Worm (Caenorhabditis elegans): ENCODE results near the gene C47D12.5.

Gene C47D12.5

ce11 chrII:11685177-11685576 lies at the start of gene C47D12.5:
Gene C47D12.5 (minus strand): TSS chrII:11685277.
- TF ChIP-seq elt-1 (tag; optimal IDR thresholded peaks at IDR 0.05) (no peak), elt-3 (tag; optimal IDR thresholded peaks at IDR 0.05) (no peak), dmd-4 (tag; optimal IDR thresholded peaks at IDR 0.05) (no peak), blmp-1 (tag; optimal IDR thresholded peaks at IDR 0.05; ENCODE audit: insufficient read depth) (no peak), mdl-1 (tag; optimal IDR thresholded peaks at IDR 0.05) (no peak), unc-55 (GFP tag; optimal IDR thresholded peaks at IDR 0.05) (no peak), ceh-82 (tag; optimal IDR thresholded peaks at IDR 0.05) (no peak), skn-1 (tag; optimal IDR thresholded peaks at IDR 0.05) (no peak), nhr-129 (tag; optimal IDR thresholded peaks at IDR 0.05) (no peak)

- TF ChIP-seq lin-39 (tag; optimal IDR thresholded peaks at IDR 0.05) (no peak), elt-1 (tag; optimal IDR thresholded peaks at IDR 0.05) (peak; percentile 11), ama-1 (optimal IDR thresholded peaks at IDR 0.05) (no peak)
Measured at ce11 chrII:11733850-11734249, 48.8 kb upstream of the C47D12.5 start.

ce11 chrII:11732513-11732912 lies 47.4 kb upstream of the C47D12.5 start, which contains the start of gene F13D12.8:
Gene F13D12.8 (minus strand): TSS chrII:11732594.
- peak; percentile 37 for TF ChIP-seq snpc-4 (tag; optimal IDR thresholded peaks at IDR 0.05)
- TF ChIP-seq ztf-11 (tag; optimal IDR thresholded peaks at IDR 0.05), result no peak
- TF ChIP-seq unc-55 (GFP tag; optimal IDR thresholded peaks at IDR 0.05), result peak; percentile 1
- TF ChIP-seq lsy-2 (tag; optimal IDR thresholded peaks at IDR 0.05), result peak in 1 of 2 experiments; percentile 1

ce11 chrII:11731174-11731724 lies 46.2 kb upstream of the C47D12.5 start:
- no peak for TF ChIP-seq elt-1 (tag; optimal IDR thresholded peaks at IDR 0.05)
- TF ChIP-seq unc-62 (GFP tag; optimal IDR thresholded peaks at IDR 0.05), result no peak
- TF ChIP-seq blmp-1 (tag; optimal IDR thresholded peaks at IDR 0.05; ENCODE audit: insufficient read depth), result no peak
- TF ChIP-seq egl-27 (tag; optimal IDR thresholded peaks at IDR 0.05), result no peak
- TF ChIP-seq nhr-129 (tag; optimal IDR thresholded peaks at IDR 0.05), result peak; percentile 52
- peak; percentile 26 for TF ChIP-seq F13H6.1 (tag; optimal IDR thresholded peaks at IDR 0.05)
- no peak for TF ChIP-seq nhr-6 (tag; optimal IDR thresholded peaks at IDR 0.05)
- TF ChIP-seq skn-1 (tag; optimal IDR thresholded peaks at IDR 0.05), result no peak
- no peak for TF ChIP-seq dmd-4 (tag; optimal IDR thresholded peaks at IDR 0.05)
- TF ChIP-seq crh-2 (tag; optimal IDR thresholded peaks at IDR 0.05), result peak; percentile 46
- TF ChIP-seq sma-3 (GFP tag; optimal IDR thresholded peaks at IDR 0.05), result peak; percentile 7
- no peak for TF ChIP-seq alr-1 (tag; optimal IDR thresholded peaks at IDR 0.05)
- peak; percentile 1 for TF ChIP-seq nhr-21 (tag; optimal IDR thresholded peaks at IDR 0.05)
- peak; percentile 49 for TF ChIP-seq lin-13 (GFP tag; optimal IDR thresholded peaks at IDR 0.05)
- no peak for TF ChIP-seq snpc-4 (tag; optimal IDR thresholded peaks at IDR 0.05)
- peak in 1 of 2 experiments; percentile 16 for TF ChIP-seq lsy-2 (tag; optimal IDR thresholded peaks at IDR 0.05)
- no peak for TF ChIP-seq nhr-10 (tag; optimal IDR thresholded peaks at IDR 0.05)
- TF ChIP-seq ceh-82 (tag; optimal IDR thresholded peaks at IDR 0.05), result no peak
- TF ChIP-seq ZK546.5 (tag; optimal IDR thresholded peaks at IDR 0.05), result no peak

DNA sequence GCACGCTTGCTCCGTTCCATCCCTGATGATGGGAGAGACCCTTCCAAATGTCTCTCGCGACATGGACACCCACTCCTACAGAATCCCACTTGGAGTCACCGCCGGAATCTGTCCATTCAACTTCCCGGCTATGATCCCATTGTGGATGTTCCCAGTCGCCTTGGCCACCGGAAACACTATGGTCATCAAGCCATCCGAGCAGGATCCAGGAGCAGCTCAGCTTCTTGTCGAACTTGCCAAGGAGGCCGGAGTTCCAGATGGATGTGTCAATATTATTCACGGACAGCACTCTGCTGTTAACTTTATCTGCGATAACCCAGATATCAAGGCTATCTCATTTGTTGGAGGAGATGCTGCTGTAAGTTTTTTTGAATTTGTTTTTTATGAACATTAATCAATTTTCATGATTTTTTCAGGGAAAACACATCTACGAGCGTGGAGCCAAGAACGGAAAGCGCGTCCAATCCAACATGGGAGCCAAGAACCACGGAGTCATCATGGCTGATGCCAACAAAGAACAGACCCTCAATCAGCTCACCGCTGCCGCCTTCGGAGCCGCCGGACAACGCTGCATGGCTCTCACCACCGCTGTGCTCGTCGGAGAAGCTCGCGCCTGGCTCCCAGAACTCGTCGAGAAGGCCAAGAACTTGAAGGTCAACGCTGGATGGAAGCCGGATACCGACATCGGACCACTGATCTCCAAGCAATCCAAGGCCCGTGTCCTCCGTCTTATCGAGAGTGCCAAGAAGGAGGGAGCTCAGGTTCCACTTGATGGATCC lies 44.9 kb upstream of the C47D12.5 start:
- TF ChIP-seq R02D3.7 (tag; optimal IDR thresholded peaks at IDR 0.05) (no peak), nhr-237 (tag; optimal IDR thresholded peaks at IDR 0.05) (no peak), ama-1 (optimal IDR thresholded peaks at IDR 0.05) (peak; percentile 23)

DNA sequence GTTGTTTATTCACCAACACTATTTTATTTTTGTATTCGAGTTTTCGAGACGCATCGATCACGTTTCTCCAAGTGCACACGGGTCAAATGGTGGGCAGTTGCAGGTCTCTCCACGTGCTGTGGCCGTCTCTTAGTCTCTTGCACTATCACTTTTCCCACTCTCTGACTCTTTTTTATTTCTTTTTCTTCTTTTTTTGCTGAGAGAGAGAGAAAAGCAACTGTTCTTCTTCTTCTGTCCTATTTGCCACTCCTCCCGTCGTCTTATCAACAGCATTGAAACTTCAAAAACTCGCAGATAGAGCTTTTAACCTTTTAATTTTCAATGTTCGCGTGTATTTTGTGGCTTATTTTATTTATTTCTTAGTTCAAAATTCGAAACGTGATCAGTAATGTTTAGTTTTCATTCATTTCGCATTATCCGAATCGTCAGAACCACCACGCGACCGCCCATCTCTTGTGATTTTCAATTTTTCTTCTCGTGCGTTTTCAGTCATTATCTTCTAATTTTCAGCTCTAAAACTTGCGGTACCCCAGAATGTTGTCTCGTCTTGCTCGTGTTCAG lies 43.5 kb upstream of the C47D12.5 start, which contains the start of gene alh-8:
Gene alh-8 (plus strand): TSS at position 511 of the 561 bp plus-strand sequence.
- TF ChIP-seq nhr-21 (tag; optimal IDR thresholded peaks at IDR 0.05) (peak; percentile 16), skn-1 (tag; optimal IDR thresholded peaks at IDR 0.05) (no peak), mbf-1 (tag; optimal IDR thresholded peaks at IDR 0.05) (no peak), unc-55 (GFP tag; optimal IDR thresholded peaks at IDR 0.05) (no peak), nhr-77 (tag; optimal IDR thresholded peaks at IDR 0.05) (no peak), nhr-25 (tag; optimal IDR thresholded peaks at IDR 0.05) (peak; percentile 8), gmeb-1 (tag; optimal IDR thresholded peaks at IDR 0.05) (peak; percentile 44), ztf-1 (GFP tag; conservative IDR thresholded peaks at IDR 0.05) (no peak), Y55F3AM.14 (GFP tag; optimal IDR thresholded peaks at IDR 0.05) (peak; percentile 20), lin-13 (GFP tag; optimal IDR thresholded peaks at IDR 0.05) (no peak), sma-9 (GFP tag; optimal IDR thresholded peaks at IDR 0.05) (peak; percentile 85), sma-9 (tag; optimal IDR thresholded peaks at IDR 0.05) (no peak), nhr-12 (tag; optimal IDR thresholded peaks at IDR 0.05) (no peak), ztf-11 (tag; optimal IDR thresholded peaks at IDR 0.05) (no peak), nhr-23 (tag; optimal IDR thresholded peaks at IDR 0.05) (no peak), alr-1 (tag; optimal IDR thresholded peaks at IDR 0.05) (no peak), ceh-16 (tag; optimal IDR thresholded peaks at IDR 0.05) (no peak), crh-2 (tag; optimal IDR thresholded peaks at IDR 0.05) (peak; percentile 66), sma-3 (GFP tag; optimal IDR thresholded peaks at IDR 0.05) (peak; percentile 33), lsy-2 (tag; optimal IDR thresholded peaks at IDR 0.05) (peak in 1 of 2 experiments; percentile 63), snpc-4 (tag; optimal IDR thresholded peaks at IDR 0.05) (no peak), nhr-11 (tag; optimal IDR thresholded peaks at IDR 0.05) (no peak), elt-3 (tag; optimal IDR thresholded peaks at IDR 0.05) (no peak), nhr-6 (tag; optimal IDR thresholded peaks at IDR 0.05) (no peak)
